Worm (Caenorhabditis elegans): ENCODE measurements around the gene phf-10.

- no peak for TF ChIP-seq K11D2.4 (GFP tag; IDR thresholded peaks at IDR 0.05)
- no peak for TF ChIP-seq ama-1 (optimal IDR thresholded peaks at IDR 0.05)
- no peak for TF ChIP-seq ama-1 (GFP tag; optimal IDR thresholded peaks at IDR 0.05)
- no peak for TF ChIP-seq tlf-1 (GFP tag; optimal IDR thresholded peaks at IDR 0.05)
- TF ChIP-seq F55B11.4 (tag; optimal IDR thresholded peaks at IDR 0.05; ENCODE audit: borderline replicate concordance, insufficient read depth), result no peak
These were observed 30.3 kb downstream of the phf-10 start for ce11 chrV:281111-281510.

All from whole organism, young adult.